Worm (Caenorhabditis elegans): Measurements from ENCODE around the gene T02H6.4.

ce11 chrII:691550-691949, 1.7 kb downstream of the T02H6.4 start, which contains the start of gene T02H6.3:
- TF ChIP-seq zag-1 (tag; optimal IDR thresholded peaks at IDR 0.05) (no peak), skn-1 (tag; optimal IDR thresholded peaks at IDR 0.05) (no peak)

Data from whole organism, L3 larva.